Worm (Caenorhabditis elegans) whole organism, mixed stage, embryonic: Measurements from ENCODE around the gene T02H6.5.

Experiments used
- M03D4.4 ChIP-seq: sonication (generic microtip); optimal IDR thresholded peaks from 2 replicates; lab custom pipeline; 2017; ENCODE audit warnings: mild to moderate bottlenecking, missing genetic modification characterization, missing compliant biosample characterization
- bed-3 ChIP-seq: fragments of 200-800 bp; sonication (Bioruptor generic); optimal IDR thresholded peaks from 3 replicates; lab custom pipeline; 2018; ENCODE audit warnings: mild to moderate bottlenecking, missing genetic modification characterization, moderate library complexity, missing compliant biosample characterization
- blmp-1 ChIP-seq: fragments of 150-350 bp; optimal IDR thresholded peaks from 2 replicates; lab custom pipeline; 2014; ENCODE audit warnings: missing biosample characterization, missing genetic modification characterization
- ceh-39 ChIP-seq: fragments of 150-350 bp; optimal IDR thresholded peaks from 2 replicates; lab custom pipeline; 2014; ENCODE audit warnings: missing biosample characterization, missing genetic modification characterization
- ceh-43 ChIP-seq: fragments of 200-800 bp; sonication (Bioruptor generic); optimal IDR thresholded peaks from 2 replicates; lab custom pipeline; 2018; ENCODE audit warnings: mild to moderate bottlenecking, missing genetic modification characterization, moderate library complexity, missing compliant biosample characterization
- ceh-83 ChIP-seq: fragments of 200-800 bp; sonication (Bioruptor generic); optimal IDR thresholded peaks from 2 replicates; lab custom pipeline; 2018; ENCODE audit warnings: mild to moderate bottlenecking, missing genetic modification characterization, missing compliant biosample characterization
- ces-1 ChIP-seq: fragments of 150-350 bp; optimal IDR thresholded peaks from 2 replicates; lab custom pipeline; 2014; ENCODE audit warnings: missing biosample characterization, missing genetic modification reagents, missing genetic modification characterization
- cnd-1 ChIP-seq: fragments of 200-800 bp; sonication (Bioruptor generic); optimal IDR thresholded peaks from 2 replicates; lab custom pipeline; 2018; ENCODE audit warnings: mild to moderate bottlenecking, missing genetic modification characterization, missing compliant biosample characterization
- elt-1 ChIP-seq: sonication (generic microtip); optimal IDR thresholded peaks from 2 replicates; lab custom pipeline; 2017; ENCODE audit warnings: missing genetic modification characterization, mild to moderate bottlenecking, missing compliant biosample characterization, antibody characterized with exemption, moderate library complexity, borderline replicate concordance; ENCODE audit not compliant: insufficient read depth
- elt-3 ChIP-seq: fragments of 150-350 bp; optimal IDR thresholded peaks from 2 replicates; lab custom pipeline; 2014; ENCODE audit warnings: missing biosample characterization, missing genetic modification characterization
- flh-1 ChIP-seq: fragments of 200-800 bp; sonication (Bioruptor generic); optimal IDR thresholded peaks from 2 replicates; lab custom pipeline; 2018; ENCODE audit warnings: mild to moderate bottlenecking, missing genetic modification characterization, moderate library complexity, missing compliant biosample characterization
- ham-2 ChIP-seq: fragments of 200-800 bp; sonication (Bioruptor generic); optimal IDR thresholded peaks from 2 replicates; lab custom pipeline; 2018; ENCODE audit warnings: mild to moderate bottlenecking, missing genetic modification characterization, missing compliant biosample characterization
- hlh-1 ChIP-seq: fragments of 150-350 bp; optimal IDR thresholded peaks from 2 replicates; lab custom pipeline; 2014; ENCODE audit warnings: missing biosample characterization, missing genetic modification reagents, missing genetic modification characterization
- lin-13 ChIP-seq: fragments of 150-350 bp; optimal IDR thresholded peaks from 2 replicates; lab custom pipeline; 2014; ENCODE audit warnings: missing biosample characterization, missing genetic modification characterization
- lin-32 ChIP-seq: fragments of 200-800 bp; sonication (Bioruptor generic); optimal IDR thresholded peaks from 2 replicates; lab custom pipeline; 2018; ENCODE audit warnings: mild to moderate bottlenecking, missing genetic modification characterization, missing compliant biosample characterization
- lsy-2 ChIP-seq: fragments of 150-350 bp; optimal IDR thresholded peaks from 2 replicates; lab custom pipeline; 2014; ENCODE audit warnings: missing biosample characterization, missing genetic modification characterization
- mab-5 ChIP-seq: fragments of 150-350 bp; optimal IDR thresholded peaks from 2 replicates; lab custom pipeline; 2014; ENCODE audit warnings: missing biosample characterization, missing genetic modification characterization
- mep-1 ChIP-seq: fragments of 150-350 bp; optimal IDR thresholded peaks from 2 replicates; lab custom pipeline; 2017; ENCODE audit warnings: missing biosample characterization, missing genetic modification reagents, missing genetic modification characterization, inconsistent platforms
- mls-2 ChIP-seq: sonication (generic microtip); optimal IDR thresholded peaks from 2 replicates; lab custom pipeline; 2016; ENCODE audit warnings: mild to moderate bottlenecking, missing genetic modification characterization, moderate library complexity, missing compliant biosample characterization
- nhr-12 ChIP-seq: fragments of 150-350 bp; optimal IDR thresholded peaks from 2 replicates; lab custom pipeline; 2014; ENCODE audit warnings: missing biosample characterization, missing genetic modification characterization
- nhr-2 ChIP-seq: fragments of 150-350 bp; optimal IDR thresholded peaks from 2 replicates; lab custom pipeline; 2014; ENCODE audit warnings: missing biosample characterization, missing genetic modification characterization
- nhr-28 ChIP-seq: fragments of 150-350 bp; optimal IDR thresholded peaks from 2 replicates; lab custom pipeline; 2014; ENCODE audit warnings: missing biosample characterization, missing genetic modification characterization
- nhr-76 ChIP-seq: sonication (generic microtip); optimal IDR thresholded peaks from 2 replicates; lab custom pipeline; 2017; ENCODE audit warnings: missing biosample characterization, missing genetic modification characterization
- pha-4 ChIP-seq: fragments of 150-350 bp; optimal IDR thresholded peaks from 2 replicates; lab custom pipeline; 2018; ENCODE audit warnings: missing biosample characterization, missing genetic modification reagents, missing genetic modification characterization
- snpc-4 ChIP-seq: fragments of 150-350 bp; optimal IDR thresholded peaks from 2 replicates; lab custom pipeline; 2014; ENCODE audit warnings: missing biosample characterization, missing genetic modification characterization
- sptf-1 ChIP-seq: sonication (generic microtip); optimal IDR thresholded peaks from 2 replicates; lab custom pipeline; 2017; ENCODE audit warnings: mild to moderate bottlenecking, missing genetic modification characterization, moderate library complexity, missing compliant biosample characterization
- tbx-8 ChIP-seq: fragments of 200-800 bp; sonication (Bioruptor generic); optimal IDR thresholded peaks from 2 replicates; lab custom pipeline; 2018; ENCODE audit warnings: mild to moderate bottlenecking, missing genetic modification characterization, moderate library complexity, missing compliant biosample characterization
- unc-120 ChIP-seq: sonication (generic microtip); optimal IDR thresholded peaks from 2 replicates; lab custom pipeline; 2017; ENCODE audit warnings: missing genetic modification characterization, missing compliant biosample characterization; ENCODE audit not compliant: poor library complexity, severe bottlenecking
- unc-39 ChIP-seq: fragments of 150-350 bp; optimal IDR thresholded peaks from 2 replicates; lab custom pipeline; 2014; ENCODE audit warnings: missing biosample characterization, missing genetic modification characterization
- unc-62 ChIP-seq: fragments of 150-350 bp; optimal IDR thresholded peaks from 2 replicates; lab custom pipeline; 2014; ENCODE audit warnings: missing biosample characterization, missing genetic modification reagents, missing genetic modification characterization
- zip-8 ChIP-seq: fragments of 150-350 bp; optimal IDR thresholded peaks from 2 replicates; lab custom pipeline; 2014; ENCODE audit warnings: missing biosample characterization, missing genetic modification characterization
- ztf-11 ChIP-seq: fragments of 150-350 bp; optimal IDR thresholded peaks from 2 replicates; lab custom pipeline; 2014; ENCODE audit warnings: missing biosample characterization, missing genetic modification characterization

T02H6.5 gene

ce11 chrII:684811-685210 lies at the start of gene T02H6.5:
Gene T02H6.5, plus strand, starts transcription at chrII:685111.
- TF ChIP-seq unc-62 (no peak), lin-13 (no peak), bed-3 (GFP tag; lab: Kevin White, UChicago) (no peak), pha-4 (no peak), unc-120 (tag; lab: Kevin White, UChicago) (no peak), snpc-4 (tag; lab: Kevin White, UChicago) (no peak), mls-2 (tag; lab: Kevin White, UChicago) (no peak), flh-1 (GFP tag; lab: Kevin White, UChicago) (no peak), cnd-1 (tag; lab: Kevin White, UChicago) (no peak), mab-5 (tag; lab: Kevin White, UChicago) (no peak), tbx-8 (GFP tag; lab: Kevin White, UChicago) (no peak), nhr-28 (tag; lab: Kevin White, UChicago) (no peak), elt-3 (tag; lab: Kevin White, UChicago) (no peak), nhr-2 (tag; lab: Kevin White, UChicago) (no peak), mep-1 (no peak), ceh-43 (GFP tag; lab: Kevin White, UChicago) (no peak), ceh-83 (GFP tag; lab: Kevin White, UChicago) (no peak), blmp-1 (tag; lab: Kevin White, UChicago) (no peak), lin-32 (no peak), ceh-39 (no peak)

- TF ChIP-seq ztf-11 (tag; lab: Kevin White, UChicago) (no peak), nhr-12 (tag; lab: Kevin White, UChicago) (no peak), snpc-4 (tag; lab: Kevin White, UChicago) (no peak), unc-39 (tag; lab: Kevin White, UChicago) (no peak), hlh-1 (tag; lab: Kevin White, UChicago) (no peak), elt-1 (tag; lab: Kevin White, UChicago) (no peak), mep-1 (no peak), zip-8 (no peak), sptf-1 (tag; lab: Kevin White, UChicago) (no peak), bed-3 (GFP tag; lab: Kevin White, UChicago) (no peak), ces-1 (GFP tag; lab: Kevin White, UChicago) (no peak), flh-1 (GFP tag; lab: Kevin White, UChicago) (no peak), ceh-43 (GFP tag; lab: Kevin White, UChicago) (no peak), ceh-83 (GFP tag; lab: Kevin White, UChicago) (no peak), nhr-28 (tag; lab: Kevin White, UChicago) (no peak)
These were observed 45.4 kb upstream of the T02H6.5 start, which contains the start of gene K07E8.6 for ce11 chrII:639467-639866. Gene K07E8.6, minus strand, starts transcription at chrII:639567.

- TF ChIP-seq nhr-76 (tag; lab: Kevin White, UChicago) (no peak), nhr-2 (tag; lab: Kevin White, UChicago) (no peak), M03D4.4 (tag; lab: Kevin White, UChicago) (no peak), ham-2 (GFP tag; lab: Kevin White, UChicago) (peak; percentile 9)
- TF ChIP-seq, all 35 proteins: peak for 1
These were observed 41.2 kb upstream of the T02H6.5 start for ce11 chrII:643733-644132.

- TF ChIP-seq mab-5 (tag; lab: Kevin White, UChicago), result no peak
- no peak for TF ChIP-seq flh-1 (GFP tag; lab: Kevin White, UChicago)
- no peak for TF ChIP-seq ham-2 (GFP tag; lab: Kevin White, UChicago)
- no peak for TF ChIP-seq elt-1 (tag; lab: Kevin White, UChicago)
- peak; percentile 28 for TF ChIP-seq lsy-2 (tag; lab: Kevin White, UChicago)
- TF ChIP-seq cnd-1 (tag; lab: Kevin White, UChicago), result no peak
- no peak for TF ChIP-seq nhr-28 (tag; lab: Kevin White, UChicago)
- no peak for TF ChIP-seq hlh-1 (tag; lab: Kevin White, UChicago)
- peak; percentile 33 for TF ChIP-seq ces-1 (GFP tag; lab: Kevin White, UChicago)
- TF ChIP-seq ceh-83 (GFP tag; lab: Kevin White, UChicago), result no peak
These were observed 34.4 kb upstream of the T02H6.5 start, which contains the start of the genes K07E8.7 and frpr-14 for ce11 chrII:650321-651005. Gene K07E8.7, minus strand, starts transcription at chrII:650367. Gene frpr-14, plus strand, starts transcription at chrII:650955.
